Worm (Caenorhabditis elegans) whole organism, midembryonic: ENCODE data around the gene C49F5.5.

Source experiments
- flt-1 ChIP-seq: fragments of 200-800 bp; sonication (Bioruptor generic); IDR thresholded peaks from 2 replicates; pipeline ENCODE4 v1.3.6; 2022; ENCODE audit warnings: missing genetic modification characterization, missing compliant biosample characterization
- klf-2 ChIP-seq: fragments of 200-800 bp; sonication (Bioruptor generic); conservative IDR thresholded peaks from 2 replicates; pipeline ENCODE4 v1.3.6; 2022; ENCODE audit warnings: missing genetic modification reagents, missing genetic modification characterization, missing compliant biosample characterization
- med-1 ChIP-seq: sonication (generic microtip); optimal IDR thresholded peaks from 2 replicates; lab custom pipeline; 2017; ENCODE audit warnings: missing genetic modification characterization, mild to moderate bottlenecking, missing compliant biosample characterization, antibody characterized with exemption, missing genetic modification reagents; ENCODE audit not compliant: insufficient read depth
- ref-1 ChIP-seq: fragments of 200-800 bp; sonication (Bioruptor generic); conservative IDR thresholded peaks from 2 replicates; pipeline ENCODE4 v1.3.6; 2022; ENCODE audit warnings: missing genetic modification reagents, missing genetic modification characterization, missing compliant biosample characterization
- ztf-23 ChIP-seq: fragments of 200-800 bp; sonication (Bioruptor generic); IDR thresholded peaks from 2 replicates; pipeline ENCODE4 v1.3.6; 2022; ENCODE audit warnings: missing genetic modification reagents, missing genetic modification characterization, missing compliant biosample characterization

- no peak for TF ChIP-seq med-1 (GFP tag; lab: Kevin White, UChicago)
- TF ChIP-seq klf-2 (GFP tag; lab: Robert Waterston, UW) = no peak
- TF ChIP-seq ref-1 (GFP tag; lab: Robert Waterston, UW) = no peak
- no peak for TF ChIP-seq ztf-23 (GFP tag; lab: Robert Waterston, UW)
- TF ChIP-seq flt-1 (GFP tag; lab: Robert Waterston, UW) = no peak
These were observed 47.2 kb upstream of the C49F5.5 start, which contains the start of gene F55G7.5 for ce11 chrX:11938826-11939225.
